Worm (Caenorhabditis elegans) whole organism, late embryonic: ENCODE data around the gene E04F6.6.

Experiments used
- C08G9.2 ChIP-seq: sonication (generic microtip); optimal IDR thresholded peaks from 2 replicates; lab custom pipeline; 2016; ENCODE audit warnings: mild to moderate bottlenecking, missing genetic modification characterization, moderate library complexity, missing compliant biosample characterization
- elt-4 ChIP-seq: sonication (generic microtip); optimal IDR thresholded peaks from 2 replicates; lab custom pipeline; 2016; ENCODE audit warnings: missing genetic modification characterization, missing compliant biosample characterization
- hlh-15 ChIP-seq: sonication (generic microtip); optimal IDR thresholded peaks from 2 replicates; lab custom pipeline; 2016; ENCODE audit warnings: missing genetic modification characterization, missing compliant biosample characterization
- hlh-30 ChIP-seq: sonication (generic microtip); optimal IDR thresholded peaks from 2 replicates; lab custom pipeline; 2017; ENCODE audit warnings: antibody characterized with exemption, missing genetic modification characterization, missing compliant biosample characterization; ENCODE audit not compliant: insufficient read depth
- mec-3 ChIP-seq: sonication (generic microtip); optimal IDR thresholded peaks from 2 replicates; lab custom pipeline; 2016; ENCODE audit warnings: borderline replicate concordance, missing genetic modification characterization, missing compliant biosample characterization
- nhr-11 ChIP-seq: fragments of 150-350 bp; optimal IDR thresholded peaks from 2 replicates; lab custom pipeline; 2014; ENCODE audit warnings: missing biosample characterization, missing genetic modification characterization
- pha-2 ChIP-seq: sonication (generic microtip); optimal IDR thresholded peaks from 2 replicates; lab custom pipeline; 2017; ENCODE audit warnings: mild to moderate bottlenecking, missing genetic modification characterization, missing compliant biosample characterization
- pha-4 ChIP-seq: fragments of 150-350 bp; optimal IDR thresholded peaks from 2 replicates; lab custom pipeline; 2018; ENCODE audit warnings: missing biosample characterization, missing genetic modification reagents, missing genetic modification characterization
- sox-2 ChIP-seq: fragments of 200-800 bp; sonication (Bioruptor generic); IDR thresholded peaks from 2 replicates; pipeline ENCODE4 v1.3.6; 2022; ENCODE audit warnings: missing genetic modification reagents, missing genetic modification characterization, missing compliant biosample characterization
- tbx-2 ChIP-seq: sonication (generic microtip); optimal IDR thresholded peaks from 2 replicates; lab custom pipeline; 2016; ENCODE audit warnings: missing genetic modification characterization, missing compliant biosample characterization
- unc-86 ChIP-seq: sonication (generic microtip); optimal IDR thresholded peaks from 2 replicates; lab custom pipeline; 2016; ENCODE audit warnings: missing genetic modification characterization, missing compliant biosample characterization

- TF ChIP-seq hlh-15 (no peak), tbx-2 (no peak), pha-4 (no peak), sox-2 (GFP tag; lab: Robert Waterston, UW) (no peak), nhr-11 (tag; lab: Kevin White, UChicago) (no peak), unc-86 (tag; lab: Kevin White, UChicago) (no peak), C08G9.2 (tag; lab: Kevin White, UChicago) (no peak), pha-2 (tag; lab: Kevin White, UChicago) (no peak), mec-3 (tag; lab: Kevin White, UChicago) (no peak), elt-4 (tag; lab: Kevin White, UChicago) (no peak), hlh-30 (tag; lab: Kevin White, UChicago) (no peak)
Measured at ce11 chrII:7245576-7245975, 46.2 kb upstream of the E04F6.6 start, which contains the start of gene skpo-3.
